Worm (Caenorhabditis elegans) whole organism, mixed stage, embryonic: ENCODE measurements around the gene W10G11.19.

Experiments used
- M03D4.4 ChIP-seq: sonication (generic microtip); optimal IDR thresholded peaks from 2 replicates; lab custom pipeline; 2017; ENCODE audit warnings: mild to moderate bottlenecking, missing genetic modification characterization, missing compliant biosample characterization
- bed-3 ChIP-seq: fragments of 200-800 bp; sonication (Bioruptor generic); optimal IDR thresholded peaks from 3 replicates; lab custom pipeline; 2018; ENCODE audit warnings: mild to moderate bottlenecking, missing genetic modification characterization, moderate library complexity, missing compliant biosample characterization
- blmp-1 ChIP-seq: fragments of 150-350 bp; optimal IDR thresholded peaks from 2 replicates; lab custom pipeline; 2014; ENCODE audit warnings: missing biosample characterization, missing genetic modification characterization
- ceh-39 ChIP-seq: fragments of 150-350 bp; optimal IDR thresholded peaks from 2 replicates; lab custom pipeline; 2014; ENCODE audit warnings: missing biosample characterization, missing genetic modification characterization
- ceh-43 ChIP-seq: fragments of 200-800 bp; sonication (Bioruptor generic); optimal IDR thresholded peaks from 2 replicates; lab custom pipeline; 2018; ENCODE audit warnings: mild to moderate bottlenecking, missing genetic modification characterization, moderate library complexity, missing compliant biosample characterization
- ceh-83 ChIP-seq: fragments of 200-800 bp; sonication (Bioruptor generic); optimal IDR thresholded peaks from 2 replicates; lab custom pipeline; 2018; ENCODE audit warnings: mild to moderate bottlenecking, missing genetic modification characterization, missing compliant biosample characterization
- ces-1 ChIP-seq: fragments of 150-350 bp; optimal IDR thresholded peaks from 2 replicates; lab custom pipeline; 2014; ENCODE audit warnings: missing biosample characterization, missing genetic modification reagents, missing genetic modification characterization
- cnd-1 ChIP-seq: fragments of 200-800 bp; sonication (Bioruptor generic); optimal IDR thresholded peaks from 2 replicates; lab custom pipeline; 2018; ENCODE audit warnings: mild to moderate bottlenecking, missing genetic modification characterization, missing compliant biosample characterization
- drap-1 ChIP-seq: fragments of 200-800 bp; sonication (Bioruptor generic); optimal IDR thresholded peaks from 3 replicates; lab custom pipeline; 2018; ENCODE audit warnings: mild to moderate bottlenecking, missing genetic modification characterization, missing compliant biosample characterization
- elt-3 ChIP-seq: fragments of 150-350 bp; optimal IDR thresholded peaks from 2 replicates; lab custom pipeline; 2014; ENCODE audit warnings: missing biosample characterization, missing genetic modification characterization
- flh-1 ChIP-seq: fragments of 200-800 bp; sonication (Bioruptor generic); optimal IDR thresholded peaks from 2 replicates; lab custom pipeline; 2018; ENCODE audit warnings: mild to moderate bottlenecking, missing genetic modification characterization, moderate library complexity, missing compliant biosample characterization
- ham-2 ChIP-seq: fragments of 200-800 bp; sonication (Bioruptor generic); optimal IDR thresholded peaks from 2 replicates; lab custom pipeline; 2018; ENCODE audit warnings: mild to moderate bottlenecking, missing genetic modification characterization, missing compliant biosample characterization
- hlh-1 ChIP-seq: fragments of 150-350 bp; optimal IDR thresholded peaks from 2 replicates; lab custom pipeline; 2014; ENCODE audit warnings: missing biosample characterization, missing genetic modification reagents, missing genetic modification characterization
- lin-13 ChIP-seq: fragments of 150-350 bp; optimal IDR thresholded peaks from 2 replicates; lab custom pipeline; 2014; ENCODE audit warnings: missing biosample characterization, missing genetic modification characterization
- lin-32 ChIP-seq: fragments of 200-800 bp; sonication (Bioruptor generic); optimal IDR thresholded peaks from 2 replicates; lab custom pipeline; 2018; ENCODE audit warnings: mild to moderate bottlenecking, missing genetic modification characterization, missing compliant biosample characterization
- lsy-2 ChIP-seq: fragments of 150-350 bp; optimal IDR thresholded peaks from 2 replicates; lab custom pipeline; 2014; ENCODE audit warnings: missing biosample characterization, missing genetic modification characterization
- mab-5 ChIP-seq: fragments of 150-350 bp; optimal IDR thresholded peaks from 2 replicates; lab custom pipeline; 2014; ENCODE audit warnings: missing biosample characterization, missing genetic modification characterization
- mep-1 ChIP-seq: fragments of 150-350 bp; optimal IDR thresholded peaks from 2 replicates; lab custom pipeline; 2017; ENCODE audit warnings: missing biosample characterization, missing genetic modification reagents, missing genetic modification characterization, inconsistent platforms
- mls-2 ChIP-seq: sonication (generic microtip); optimal IDR thresholded peaks from 2 replicates; lab custom pipeline; 2016; ENCODE audit warnings: mild to moderate bottlenecking, missing genetic modification characterization, moderate library complexity, missing compliant biosample characterization
- nhr-12 ChIP-seq: fragments of 150-350 bp; optimal IDR thresholded peaks from 2 replicates; lab custom pipeline; 2014; ENCODE audit warnings: missing biosample characterization, missing genetic modification characterization
- nhr-2 ChIP-seq: fragments of 150-350 bp; optimal IDR thresholded peaks from 2 replicates; lab custom pipeline; 2014; ENCODE audit warnings: missing biosample characterization, missing genetic modification characterization
- nhr-237 ChIP-seq: fragments of 150-350 bp; optimal IDR thresholded peaks from 2 replicates; lab custom pipeline; 2014; ENCODE audit warnings: missing biosample characterization, missing genetic modification characterization
- nhr-28 ChIP-seq: fragments of 150-350 bp; optimal IDR thresholded peaks from 2 replicates; lab custom pipeline; 2014; ENCODE audit warnings: missing biosample characterization, missing genetic modification characterization
- nhr-76 ChIP-seq: sonication (generic microtip); optimal IDR thresholded peaks from 2 replicates; lab custom pipeline; 2017; ENCODE audit warnings: missing biosample characterization, missing genetic modification characterization
- pha-4 ChIP-seq: fragments of 150-350 bp; optimal IDR thresholded peaks from 2 replicates; lab custom pipeline; 2018; ENCODE audit warnings: missing biosample characterization, missing genetic modification reagents, missing genetic modification characterization
- sem-2 ChIP-seq: fragments of 200-800 bp; sonication (Bioruptor generic); optimal IDR thresholded peaks from 2 replicates; lab custom pipeline; 2018; ENCODE audit warnings: mild to moderate bottlenecking, missing genetic modification characterization, missing compliant biosample characterization
- snpc-4 ChIP-seq: fragments of 150-350 bp; optimal IDR thresholded peaks from 2 replicates; lab custom pipeline; 2014; ENCODE audit warnings: missing biosample characterization, missing genetic modification characterization
- sptf-1 ChIP-seq: sonication (generic microtip); optimal IDR thresholded peaks from 2 replicates; lab custom pipeline; 2017; ENCODE audit warnings: mild to moderate bottlenecking, missing genetic modification characterization, moderate library complexity, missing compliant biosample characterization
- tbx-8 ChIP-seq: fragments of 200-800 bp; sonication (Bioruptor generic); optimal IDR thresholded peaks from 2 replicates; lab custom pipeline; 2018; ENCODE audit warnings: mild to moderate bottlenecking, missing genetic modification characterization, moderate library complexity, missing compliant biosample characterization
- unc-120 ChIP-seq: sonication (generic microtip); optimal IDR thresholded peaks from 2 replicates; lab custom pipeline; 2017; ENCODE audit warnings: missing genetic modification characterization, missing compliant biosample characterization; ENCODE audit not compliant: poor library complexity, severe bottlenecking
- unc-39 ChIP-seq: fragments of 150-350 bp; optimal IDR thresholded peaks from 2 replicates; lab custom pipeline; 2014; ENCODE audit warnings: missing biosample characterization, missing genetic modification characterization
- unc-62 ChIP-seq: fragments of 150-350 bp; optimal IDR thresholded peaks from 2 replicates; lab custom pipeline; 2014; ENCODE audit warnings: missing biosample characterization, missing genetic modification reagents, missing genetic modification characterization
- zip-8 ChIP-seq: fragments of 150-350 bp; optimal IDR thresholded peaks from 2 replicates; lab custom pipeline; 2014; ENCODE audit warnings: missing biosample characterization, missing genetic modification characterization
- ztf-11 ChIP-seq: fragments of 150-350 bp; optimal IDR thresholded peaks from 2 replicates; lab custom pipeline; 2014; ENCODE audit warnings: missing biosample characterization, missing genetic modification characterization

The W10G11.19 gene

DNA sequence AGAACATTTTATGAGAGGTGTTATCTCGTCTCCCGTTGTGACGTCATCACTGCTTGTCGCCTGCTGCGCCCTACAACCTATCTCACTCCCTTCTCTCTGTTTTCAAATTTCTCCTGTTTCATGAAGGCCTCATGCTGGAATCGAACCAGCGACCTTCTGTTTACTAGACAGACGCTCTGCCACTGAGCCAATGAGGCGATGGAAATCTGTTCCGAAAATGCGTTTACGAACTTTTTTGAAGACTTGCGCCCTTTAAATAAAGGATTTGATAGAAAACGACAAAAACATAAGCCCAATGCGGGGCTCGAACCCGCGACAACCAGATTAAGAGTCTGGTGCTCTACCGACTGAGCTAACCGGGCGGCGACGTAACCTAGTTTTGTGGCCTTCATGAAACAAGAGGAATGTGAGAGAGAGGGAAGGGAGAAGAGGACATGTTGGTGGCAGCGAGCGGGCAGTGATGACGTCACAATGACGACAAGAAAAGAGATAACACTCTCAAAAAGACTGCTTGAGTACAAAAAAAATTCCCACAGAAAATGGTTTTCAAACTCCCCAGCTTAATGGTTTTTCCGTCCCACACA is 31.4 kb upstream of the W10G11.19 start, which contains the start of gene clec-126 (continued):
- TF ChIP-seq sptf-1 = peak; percentile 91
- TF ChIP-seq unc-62 = no peak
- peak; percentile 43 for TF ChIP-seq lin-13
- no peak for TF ChIP-seq blmp-1 (tag; lab: Kevin White, UChicago)
- peak; percentile 84 for TF ChIP-seq drap-1 (GFP tag; lab: Kevin White, UChicago)
- peak; percentile 43 for TF ChIP-seq nhr-76 (tag; lab: Kevin White, UChicago)
- TF ChIP-seq tbx-8 (GFP tag; lab: Kevin White, UChicago) = peak; percentile 49
- TF ChIP-seq, all 35 proteins: peak for 26

DNA sequence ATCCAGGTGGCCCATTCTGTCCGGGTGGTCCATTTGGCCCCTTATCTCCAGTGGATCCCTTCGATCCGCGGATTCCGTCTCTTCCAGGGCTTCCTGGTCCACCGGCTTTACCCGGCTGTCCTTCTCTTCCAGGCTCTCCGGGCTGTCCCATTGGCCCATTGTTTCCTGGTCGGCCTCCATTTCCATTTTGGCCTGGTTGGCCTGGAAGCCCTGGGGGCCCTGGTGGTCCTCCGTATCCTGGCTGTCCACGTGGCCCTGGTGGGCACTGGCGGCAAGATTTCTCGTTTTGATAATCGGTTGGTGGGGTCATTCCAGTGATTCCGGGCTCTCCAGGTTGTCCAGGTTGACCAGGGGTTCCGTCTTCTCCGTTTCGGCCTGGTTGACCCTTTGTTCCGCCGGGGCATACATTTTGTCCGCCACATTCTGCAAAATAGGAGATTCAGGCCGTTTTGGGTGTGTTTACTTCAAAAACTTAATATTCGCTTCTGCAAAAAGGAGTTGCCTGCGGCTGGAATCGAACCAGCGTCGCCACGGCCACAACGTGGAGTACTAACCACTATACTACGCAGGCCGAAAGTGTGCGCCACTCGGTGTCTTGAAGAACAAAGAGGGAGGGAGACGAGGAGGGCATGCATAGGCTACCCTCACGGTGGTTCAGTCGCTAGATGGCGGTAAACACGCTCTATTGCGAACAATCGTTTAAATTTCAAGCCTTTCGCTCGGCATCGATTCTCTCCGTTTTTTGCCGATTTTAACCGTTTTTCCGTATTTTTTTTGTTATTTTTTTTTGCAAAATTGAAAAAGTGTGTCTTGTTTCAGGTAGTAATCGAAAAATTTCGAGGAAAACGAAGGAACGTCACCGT is 29.2 kb upstream of the W10G11.19 start, which contains the start of gene W09G10.9:
TSS of gene W09G10.9 (plus strand) at position 813 of the 863 bp plus-strand sequence.
- TF ChIP-seq nhr-76 (tag; lab: Kevin White, UChicago) = no peak
- TF ChIP-seq lsy-2 (tag; lab: Kevin White, UChicago) = peak; percentile 34
- TF ChIP-seq tbx-8 (GFP tag; lab: Kevin White, UChicago) = peak; percentile 51
- TF ChIP-seq mab-5 = no peak
- no peak for TF ChIP-seq unc-39
- no peak for TF ChIP-seq ceh-39 (tag; lab: Kevin White, UChicago)
- peak; percentile 33 for TF ChIP-seq ztf-11
- peak; percentile 70 for TF ChIP-seq unc-120 (tag; lab: Kevin White, UChicago)
- peak; percentile 1 for TF ChIP-seq nhr-28 (tag; lab: Kevin White, UChicago)
- no peak for TF ChIP-seq elt-3 (tag; lab: Kevin White, UChicago)
- TF ChIP-seq mep-1 (tag; lab: Kevin White, UChicago) = peak; percentile 30
- peak; percentile 29 for TF ChIP-seq ces-1
- peak; percentile 70 for TF ChIP-seq bed-3
- TF ChIP-seq nhr-2 (tag; lab: Kevin White, UChicago) = no peak
- TF ChIP-seq ham-2 (GFP tag; lab: Kevin White, UChicago) = peak; percentile 80
- peak; percentile 85 for TF ChIP-seq drap-1 (GFP tag; lab: Kevin White, UChicago)
- no peak for TF ChIP-seq unc-62
- peak; percentile 50 for TF ChIP-seq hlh-1 (tag; lab: Kevin White, UChicago)
- TF ChIP-seq mls-2 (tag; lab: Kevin White, UChicago) = peak; percentile 91
- TF ChIP-seq zip-8 (tag; lab: Kevin White, UChicago) = no peak
- TF ChIP-seq cnd-1 (tag; lab: Kevin White, UChicago) = peak; percentile 85
- TF ChIP-seq flh-1 (GFP tag; lab: Kevin White, UChicago) = peak; percentile 48
- peak; percentile 94 for TF ChIP-seq sptf-1
- TF ChIP-seq ceh-83 (GFP tag; lab: Kevin White, UChicago) = peak; percentile 91
- TF ChIP-seq sem-2 = peak; percentile 70
- peak; percentile 79 for TF ChIP-seq ceh-43 (GFP tag; lab: Kevin White, UChicago)
- peak; percentile 28 for TF ChIP-seq lin-13
- TF ChIP-seq nhr-237 = peak; percentile 41
- peak; percentile 89 for TF ChIP-seq M03D4.4 (tag; lab: Kevin White, UChicago)
- no peak for TF ChIP-seq nhr-12 (tag; lab: Kevin White, UChicago)
- no peak for TF ChIP-seq blmp-1 (tag; lab: Kevin White, UChicago)
- TF ChIP-seq lin-32 = peak; percentile 72
- no peak for TF ChIP-seq snpc-4 (tag; lab: Kevin White, UChicago)
- no peak for TF ChIP-seq pha-4
- TF ChIP-seq, all 35 proteins: peak for 22

DNA sequence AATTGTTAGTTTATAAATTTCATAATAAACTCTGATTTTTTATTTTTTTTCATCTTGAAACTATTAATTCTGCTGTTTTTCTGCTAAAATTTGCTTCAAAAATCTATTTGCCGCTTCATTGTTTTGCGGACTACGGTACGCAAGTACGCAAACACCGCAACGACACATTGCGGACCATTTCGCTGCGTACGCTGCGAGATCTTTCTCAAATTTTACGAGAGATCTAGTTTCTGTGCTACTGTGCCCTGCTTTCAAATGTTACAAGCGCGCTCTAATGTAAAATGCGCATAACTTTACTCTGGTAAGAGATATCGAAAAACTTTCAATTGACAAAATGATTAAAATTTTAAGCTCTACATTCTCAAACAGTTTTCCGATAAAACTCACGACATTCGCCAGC is 26.9 kb upstream of the W10G11.19 start:
- TF ChIP-seq nhr-237 (peak; percentile 64), mep-1 (tag; lab: Kevin White, UChicago) (peak; percentile 70), ces-1 (peak; percentile 21), ham-2 (GFP tag; lab: Kevin White, UChicago) (peak; percentile 20), lsy-2 (tag; lab: Kevin White, UChicago) (peak; percentile 93)
